Fruit fly (Drosophila melanogaster): ENCODE measurements around the gene Atac1.

Gene Atac1

dm6 chr2L:6921360-6922090, 38.6 kb downstream of the Atac1 start:
- TF ChIP-seq Ets97D (GFP tag; optimal IDR thresholded peaks at IDR 0.05) (no peak), CG7745 (tag; optimal IDR thresholded peaks at IDR 0.05) (no peak), zen (tag; optimal IDR thresholded peaks at IDR 0.05) (no peak), gem (tag; optimal IDR thresholded peaks at IDR 0.05) (peak; percentile 12), kay (GFP tag; optimal IDR thresholded peaks at IDR 0.05) (peak; percentile 11), CG13287 (GFP tag; IDR thresholded peaks at IDR 0.05; ENCODE audit: partially characterized antibody) (no peak), dysf (GFP tag; IDR thresholded peaks at IDR 0.05) (no peak), phol (tag; optimal IDR thresholded peaks at IDR 0.05) (peak; percentile 71), Adf1 (GFP tag; IDR thresholded peaks at IDR 0.05) (0 out of 2 replicates have a peak, but pooled peaks have one; percentile 3), nom (GFP tag; optimal IDR thresholded peaks at IDR 0.05) (peak; percentile 40), lilli (GFP tag; optimal IDR thresholded peaks at IDR 0.05) (peak; percentile 37), Pdp1 (GFP tag; optimal IDR thresholded peaks at IDR 0.05) (peak in 1 of 2 experiments; percentile 3), NC2α (GFP tag; optimal IDR thresholded peaks at IDR 0.05) (no peak), CG12769 (tag; optimal IDR thresholded peaks at IDR 0.05) (peak; percentile 50), CG8290 (GFP tag; optimal IDR thresholded peaks at IDR 0.05) (no peak), CG8290 (tag; optimal IDR thresholded peaks at IDR 0.05) (peak in 1 of 2 experiments; percentile 18), insv (GFP tag; optimal IDR thresholded peaks at IDR 0.05) (peak in 1 of 2 experiments; percentile 26), CG7556 (GFP tag; optimal IDR thresholded peaks at IDR 0.05) (no peak), CG3281 (GFP tag; optimal IDR thresholded peaks at IDR 0.05) (peak; percentile 29), CG11093 (GFP tag; IDR thresholded peaks at IDR 0.05) (no peak), bowl (GFP tag; IDR thresholded peaks at IDR 0.05) (no peak), trh (GFP tag; optimal IDR thresholded peaks at IDR 0.05) (no peak), CG14710 (tag; optimal IDR thresholded peaks at IDR 0.05) (peak; percentile 5), lov (optimal IDR thresholded peaks at IDR 0.05) (no peak), lov (GFP tag; IDR thresholded peaks at IDR 0.05) (no peak), CG3847 (GFP tag; IDR thresholded peaks at IDR 0.05) (no peak), twi (tag; optimal IDR thresholded peaks at IDR 0.05) (peak; percentile 87), ato (GFP tag; IDR thresholded peaks at IDR 0.05; ENCODE audit: partially characterized antibody) (no peak), CG15479 (GFP tag; optimal IDR thresholded peaks at IDR 0.05) (peak; percentile 57), Ravus (GFP tag; IDR thresholded peaks at IDR 0.05) (no peak), CrebB (tag; optimal IDR thresholded peaks at IDR 0.05) (no peak), CG34422 (GFP tag; IDR thresholded peaks at IDR 0.05) (peak; percentile 59; the same call in 1 of the 3 replicates), Dip3 (GFP tag; optimal IDR thresholded peaks at IDR 0.05) (no peak), ERR (GFP tag; optimal IDR thresholded peaks at IDR 0.05) (peak; percentile 3), grau (tag; optimal IDR thresholded peaks at IDR 0.05) (no peak), CG7963 (GFP tag; IDR thresholded peaks at IDR 0.05; ENCODE audit: partially characterized antibody) (no peak), tx (GFP tag; optimal IDR thresholded peaks at IDR 0.05) (no peak), CG16815 (GFP tag; optimal IDR thresholded peaks at IDR 0.05) (no peak), ranshi (GFP tag; IDR thresholded peaks at IDR 0.05) (no peak), Ptx1 (GFP tag; IDR thresholded peaks at IDR 0.05) (no peak), dati (GFP tag; IDR thresholded peaks at IDR 0.05) (no peak), CG17829 (tag; optimal IDR thresholded peaks at IDR 0.05) (peak; percentile 8), E2f2 (GFP tag; IDR thresholded peaks at IDR 0.05) (0 out of 2 replicates have a peak, but pooled peaks have one; percentile 12), Sox102F (GFP tag; optimal IDR thresholded peaks at IDR 0.05) (peak; percentile 3), CG15514 (GFP tag; optimal IDR thresholded peaks at IDR 0.05) (peak; percentile 29), sqz (GFP tag; optimal IDR thresholded peaks at IDR 0.05) (peak; percentile 65), Doc2 (GFP tag; IDR thresholded peaks at IDR 0.05) (no peak), CG17186 (GFP tag; optimal IDR thresholded peaks at IDR 0.05) (peak; percentile 22), CG2712 (tag; optimal IDR thresholded peaks at IDR 0.05) (peak; percentile 13), CG18599 (GFP tag; optimal IDR thresholded peaks at IDR 0.05) (no peak)
